Worm (Caenorhabditis elegans) whole organism, early embryonic: ENCODE results near the gene B0238.9.

Experiments
- ama-1 ChIP-seq: fragments of 150-350 bp; optimal IDR thresholded peaks from 2 replicates; lab custom pipeline; 2014
- ceh-36 ChIP-seq: sonication (generic microtip); optimal IDR thresholded peaks from 2 replicates; lab custom pipeline; 2016; ENCODE audit warnings: missing genetic modification characterization, inconsistent platforms, missing compliant biosample characterization
- hmbx-1 ChIP-seq: sonication (generic microtip); optimal IDR thresholded peaks from 2 replicates; lab custom pipeline; 2016; ENCODE audit warnings: mild to moderate bottlenecking, missing genetic modification characterization, missing compliant biosample characterization
- hnd-1 ChIP-seq: sonication (generic microtip); optimal IDR thresholded peaks from 2 replicates; lab custom pipeline; 2016; ENCODE audit warnings: missing genetic modification characterization, missing compliant biosample characterization

- TF ChIP-seq ama-1 (lab: Kevin White, UChicago), result no peak
- no peak for TF ChIP-seq hmbx-1 (tag; lab: Kevin White, UChicago)
- no peak for TF ChIP-seq ceh-36
- TF ChIP-seq hnd-1, result no peak
Observed at ce11 chrV:5312453-5312852, 34.6 kb upstream of the B0238.9 start, which contains the start of gene C10G8.3.
